Worm (Caenorhabditis elegans) whole organism, midembryonic: ENCODE measurements around the gene tsp-1.
A peak's percentile ranks its signal among the peaks of the same experiment; 100 is the strongest.

ENCODE experiments used
- T22C8.4 ChIP-seq: fragments of 200-800 bp; sonication (Bioruptor generic); IDR thresholded peaks from 2 replicates; pipeline ENCODE4 v1.3.6; 2022; ENCODE audit warnings: missing genetic modification characterization, missing compliant biosample characterization
- cog-1 ChIP-seq: sonication (generic microtip); optimal IDR thresholded peaks from 2 replicates; lab custom pipeline; 2016; ENCODE audit warnings: missing genetic modification characterization, missing compliant biosample characterization
- flt-1 ChIP-seq: fragments of 200-800 bp; sonication (Bioruptor generic); IDR thresholded peaks from 2 replicates; pipeline ENCODE4 v1.3.6; 2022; ENCODE audit warnings: missing genetic modification characterization, missing compliant biosample characterization
- klf-2 ChIP-seq: fragments of 200-800 bp; sonication (Bioruptor generic); conservative IDR thresholded peaks from 2 replicates; pipeline ENCODE4 v1.3.6; 2022; ENCODE audit warnings: missing genetic modification reagents, missing genetic modification characterization, missing compliant biosample characterization
- med-1 ChIP-seq: sonication (generic microtip); optimal IDR thresholded peaks from 2 replicates; lab custom pipeline; 2017; ENCODE audit warnings: missing genetic modification characterization, mild to moderate bottlenecking, missing compliant biosample characterization, antibody characterized with exemption, missing genetic modification reagents; ENCODE audit not compliant: insufficient read depth
- ref-1 ChIP-seq: fragments of 200-800 bp; sonication (Bioruptor generic); conservative IDR thresholded peaks from 2 replicates; pipeline ENCODE4 v1.3.6; 2022; ENCODE audit warnings: missing genetic modification reagents, missing genetic modification characterization, missing compliant biosample characterization
- tab-1 ChIP-seq: fragments of 200-800 bp; sonication (Bioruptor generic); IDR thresholded peaks from 2 replicates; pipeline ENCODE4 v1.3.6; 2022; ENCODE audit warnings: missing genetic modification characterization, missing compliant biosample characterization
- ztf-23 ChIP-seq: fragments of 200-800 bp; sonication (Bioruptor generic); IDR thresholded peaks from 2 replicates; pipeline ENCODE4 v1.3.6; 2022; ENCODE audit warnings: missing genetic modification reagents, missing genetic modification characterization, missing compliant biosample characterization
- ztf-29 ChIP-seq: fragments of 200-800 bp; sonication (Bioruptor generic); IDR thresholded peaks from 2 replicates; pipeline ENCODE4 v1.3.6; 2022; ENCODE audit warnings: missing genetic modification reagents, missing genetic modification characterization, missing compliant biosample characterization

The tsp-1 gene

ce11 chrIII:8239325-8239724, at the start of gene tsp-1:
Gene tsp-1, minus strand, starts transcription at chrIII:8239423.
- TF ChIP-seq ref-1 (GFP tag; lab: Robert Waterston, UW) (no peak), ztf-29 (GFP tag; lab: Robert Waterston, UW) (no peak), klf-2 (GFP tag; lab: Robert Waterston, UW) (no peak), cog-1 (tag; lab: Kevin White, UChicago) (no peak), med-1 (no peak), flt-1 (GFP tag; lab: Robert Waterston, UW) (no peak), ztf-23 (no peak), T22C8.4 (GFP tag; lab: Robert Waterston, UW) (no peak)

- 0 out of 2 replicates have a peak, but pooled peaks have one; percentile 16 for TF ChIP-seq ztf-23
- TF ChIP-seq ztf-29 (GFP tag; lab: Robert Waterston, UW) = no peak
- peak; percentile 52; the same call in 1 of the 2 replicates for TF ChIP-seq flt-1 (GFP tag; lab: Robert Waterston, UW)
Observed at ce11 chrIII:8287519-8287918, 48.3 kb upstream of the tsp-1 start.

ce11 chrIII:8286824-8287223, 47.6 kb upstream of the tsp-1 start:
- TF ChIP-seq cog-1 (tag; lab: Kevin White, UChicago) = no peak
- TF ChIP-seq flt-1 (GFP tag; lab: Robert Waterston, UW) = no peak
- TF ChIP-seq med-1 = no peak
- no peak for TF ChIP-seq ztf-29 (GFP tag; lab: Robert Waterston, UW)

- TF ChIP-seq ztf-23 = no peak
- TF ChIP-seq klf-2 (GFP tag; lab: Robert Waterston, UW) = no peak
- no peak for TF ChIP-seq cog-1 (tag; lab: Kevin White, UChicago)
- no peak for TF ChIP-seq ref-1 (GFP tag; lab: Robert Waterston, UW)
- TF ChIP-seq med-1 = no peak
- no peak for TF ChIP-seq ztf-29 (GFP tag; lab: Robert Waterston, UW)
- TF ChIP-seq tab-1 (GFP tag; lab: Robert Waterston, UW) = no peak
- no peak for TF ChIP-seq T22C8.4 (GFP tag; lab: Robert Waterston, UW)
- TF ChIP-seq flt-1 (GFP tag; lab: Robert Waterston, UW) = no peak
Observed at ce11 chrIII:8286003-8286402, 46.8 kb upstream of the tsp-1 start.

ce11 chrIII:8283525-8283924, 44.3 kb upstream of the tsp-1 start:
- no peak for TF ChIP-seq cog-1 (tag; lab: Kevin White, UChicago)
- TF ChIP-seq tab-1 (GFP tag; lab: Robert Waterston, UW) = no peak
- TF ChIP-seq ztf-29 (GFP tag; lab: Robert Waterston, UW) = no peak
- TF ChIP-seq ref-1 (GFP tag; lab: Robert Waterston, UW) = no peak
- TF ChIP-seq klf-2 (GFP tag; lab: Robert Waterston, UW) = no peak
- TF ChIP-seq T22C8.4 (GFP tag; lab: Robert Waterston, UW) = no peak
- TF ChIP-seq med-1 = no peak
- TF ChIP-seq ztf-23 = no peak
- no peak for TF ChIP-seq flt-1 (GFP tag; lab: Robert Waterston, UW)

ce11 chrIII:8281310-8281709, 42.1 kb upstream of the tsp-1 start:
- TF ChIP-seq klf-2 (GFP tag; lab: Robert Waterston, UW) (no peak), T22C8.4 (GFP tag; lab: Robert Waterston, UW) (no peak)

- TF ChIP-seq ztf-29 (GFP tag; lab: Robert Waterston, UW) = no peak
- TF ChIP-seq ztf-23 = no peak
- no peak for TF ChIP-seq klf-2 (GFP tag; lab: Robert Waterston, UW)
- no peak for TF ChIP-seq T22C8.4 (GFP tag; lab: Robert Waterston, UW)
- no peak for TF ChIP-seq med-1
- TF ChIP-seq flt-1 (GFP tag; lab: Robert Waterston, UW) = no peak
- no peak for TF ChIP-seq cog-1 (tag; lab: Kevin White, UChicago)
- no peak for TF ChIP-seq ref-1 (GFP tag; lab: Robert Waterston, UW)
- no peak for TF ChIP-seq tab-1 (GFP tag; lab: Robert Waterston, UW)
Observed at ce11 chrIII:8280352-8280751, 41.1 kb upstream of the tsp-1 start.

ce11 chrIII:8279567-8279966, 40.3 kb upstream of the tsp-1 start:
- no peak for TF ChIP-seq ztf-23

ce11 chrIII:8278801-8279200, 39.6 kb upstream of the tsp-1 start, which contains the start of gene mig-10:
Gene mig-10, plus strand, starts transcription at chrIII:8279101.
- TF ChIP-seq med-1 (no peak), tab-1 (GFP tag; lab: Robert Waterston, UW) (no peak), ref-1 (GFP tag; lab: Robert Waterston, UW) (no peak), ztf-29 (GFP tag; lab: Robert Waterston, UW) (no peak), flt-1 (GFP tag; lab: Robert Waterston, UW) (no peak), T22C8.4 (GFP tag; lab: Robert Waterston, UW) (no peak), ztf-23 (no peak), cog-1 (tag; lab: Kevin White, UChicago) (no peak), klf-2 (GFP tag; lab: Robert Waterston, UW) (no peak)

- TF ChIP-seq ztf-29 (GFP tag; lab: Robert Waterston, UW) (no peak), med-1 (no peak), cog-1 (tag; lab: Kevin White, UChicago) (no peak), T22C8.4 (GFP tag; lab: Robert Waterston, UW) (no peak), ztf-23 (no peak), klf-2 (GFP tag; lab: Robert Waterston, UW) (no peak), ref-1 (GFP tag; lab: Robert Waterston, UW) (no peak)
Observed at ce11 chrIII:8275871-8276270, 36.6 kb upstream of the tsp-1 start, which contains the start of gene clec-160. Gene clec-160, minus strand, starts transcription at chrIII:8275971.

- TF ChIP-seq T22C8.4 (GFP tag; lab: Robert Waterston, UW) (no peak), flt-1 (GFP tag; lab: Robert Waterston, UW) (no peak), ztf-23 (no peak), med-1 (no peak), ztf-29 (GFP tag; lab: Robert Waterston, UW) (no peak), cog-1 (tag; lab: Kevin White, UChicago) (no peak), tab-1 (GFP tag; lab: Robert Waterston, UW) (no peak), klf-2 (GFP tag; lab: Robert Waterston, UW) (no peak), ref-1 (GFP tag; lab: Robert Waterston, UW) (no peak)
Observed at ce11 chrIII:8271676-8272225, 32.5 kb upstream of the tsp-1 start, which contains the start of the genes mps-4 and F09G8.10. Gene mps-4, minus strand, starts transcription at chrIII:8271776. Gene F09G8.10, minus strand, starts transcription at chrIII:8272175.
